Fruit fly (Drosophila melanogaster) whole organism, embryonic: ENCODE data around the gene CG15336.
A peak's percentile ranks its signal among the peaks of the same experiment; 100 is the strongest.

Source experiments
- Adf1 ChIP-seq: fragments of 200-800 bp; sonication (Bioruptor generic); IDR thresholded peaks from 2 replicates; pipeline ENCODE4 v1.3.6; 2022; ENCODE audit warnings: missing biosample characterization, missing genetic modification characterization
- C15 ChIP-seq: fragments of 200-800 bp; sonication (Bioruptor generic); IDR thresholded peaks from 3 replicates; pipeline ENCODE4 v1.3.6; 2022; ENCODE audit warnings: missing biosample characterization, missing genetic modification characterization
- CG10321 ChIP-seq: fragments of 200-800 bp; sonication (Bioruptor generic); IDR thresholded peaks from 2 replicates; pipeline ENCODE4 v1.3.6; 2022; ENCODE audit warnings: missing biosample characterization, missing genetic modification characterization
- CG12155 ChIP-seq: fragments of 200-800 bp; sonication (Bioruptor generic); optimal IDR thresholded peaks from 3 replicates; lab custom pipeline; 2016; ENCODE audit warnings: missing biosample characterization, missing genetic modification characterization
- CG15696 ChIP-seq: fragments of 200-800 bp; sonication (Bioruptor generic); optimal IDR thresholded peaks from 2 replicates; lab custom pipeline; 2019; ENCODE audit warnings: missing biosample characterization, mild to moderate bottlenecking, missing genetic modification characterization, moderate library complexity
- CG16815 ChIP-seq: fragments of 200-800 bp; sonication (Bioruptor generic); optimal IDR thresholded peaks from 3 replicates; lab custom pipeline; 2017; ENCODE audit warnings: missing biosample characterization, mild to moderate bottlenecking, missing genetic modification characterization
- CG18262 ChIP-seq: fragments of 200-800 bp; optimal IDR thresholded peaks from 3 replicates; lab custom pipeline; 2019; ENCODE audit warnings: missing biosample characterization, mild to moderate bottlenecking, missing genetic modification characterization, moderate library complexity
- CG2129 ChIP-seq: fragments of 200-800 bp; sonication (Bioruptor generic); IDR thresholded peaks from 2 replicates; pipeline ENCODE4 v1.3.6; 2022; ENCODE audit warnings: missing biosample characterization, missing genetic modification characterization; ENCODE audit not compliant: partially characterized antibody
- CG2202 ChIP-seq: fragments of 200-800 bp; sonication (Bioruptor generic); optimal IDR thresholded peaks from 2 replicates; lab custom pipeline; 2018; ENCODE audit warnings: missing biosample characterization, mild to moderate bottlenecking, missing genetic modification characterization
- CG3838 ChIP-seq: fragments of 200-800 bp; sonication (Bioruptor generic); optimal IDR thresholded peaks from 3 replicates; lab custom pipeline; 2016; ENCODE audit warnings: missing biosample characterization, missing genetic modification characterization
- CG4328 ChIP-seq: fragments of 200-800 bp; sonication (Bioruptor generic); optimal IDR thresholded peaks from 3 replicates; lab custom pipeline; 2017; ENCODE audit warnings: missing biosample characterization, missing genetic modification reagents, missing genetic modification characterization
- CG43689 ChIP-seq: fragments of 200-800 bp; sonication (Bioruptor generic); IDR thresholded peaks from 2 replicates; pipeline ENCODE4 v1.3.6; 2022; ENCODE audit warnings: missing biosample characterization, missing genetic modification characterization
- CG4730 ChIP-seq: fragments of 200-800 bp; sonication (Bioruptor generic); IDR thresholded peaks from 2 replicates; pipeline ENCODE4 v1.3.6; 2022; ENCODE audit warnings: missing biosample characterization, missing genetic modification characterization
- CG5180 ChIP-seq: fragments of 200-800 bp; sonication (Bioruptor generic); optimal IDR thresholded peaks from 3 replicates; lab custom pipeline; 2017; ENCODE audit warnings: missing biosample characterization, missing genetic modification characterization, mild to moderate bottlenecking, moderate library complexity, missing genetic modification reagents
- CG6854 ChIP-seq: fragments of 200-800 bp; sonication (Bioruptor generic); optimal IDR thresholded peaks from 3 replicates; lab custom pipeline; 2017; ENCODE audit warnings: missing biosample characterization, mild to moderate bottlenecking, missing genetic modification characterization
- CG7372 ChIP-seq: fragments of 200-800 bp; sonication (Bioruptor generic); IDR thresholded peaks from 2 replicates; pipeline ENCODE4 v1.3.6; 2022; ENCODE audit warnings: missing biosample characterization, missing genetic modification characterization
- CG9817 ChIP-seq: fragments of 200-800 bp; sonication (Bioruptor generic); optimal IDR thresholded peaks from 2 replicates; lab custom pipeline; 2018; ENCODE audit warnings: missing biosample characterization, mild to moderate bottlenecking, missing genetic modification characterization, moderate library complexity
- CTCF ChIP-seq: fragments of 200-800 bp; sonication (Bioruptor generic); optimal IDR thresholded peaks from 2 replicates; lab custom pipeline; 2017; ENCODE audit warnings: missing biosample characterization, mild to moderate bottlenecking, missing genetic modification characterization, moderate library complexity
- CrebB ChIP-seq: fragments of 200-800 bp; sonication (Bioruptor generic); optimal IDR thresholded peaks from 3 replicates; lab custom pipeline; 2018; ENCODE audit warnings: missing biosample characterization, mild to moderate bottlenecking, missing genetic modification characterization
- D19A ChIP-seq: fragments of 200-800 bp; optimal IDR thresholded peaks from 3 replicates; lab custom pipeline; 2019; ENCODE audit warnings: missing biosample characterization, mild to moderate bottlenecking, missing genetic modification characterization, moderate library complexity
- Dad ChIP-seq: fragments of 200-800 bp; sonication (Bioruptor generic); optimal IDR thresholded peaks from 3 replicates; lab custom pipeline; 2016; ENCODE audit warnings: missing biosample characterization, missing genetic modification characterization
- Dp ChIP-seq: fragments of 200-800 bp; sonication (Bioruptor generic); optimal IDR thresholded peaks from 2 replicates; lab custom pipeline; 2018; ENCODE audit warnings: missing biosample characterization, mild to moderate bottlenecking, missing genetic modification characterization, moderate library complexity
- Dref ChIP-seq: fragments of 200-800 bp; sonication (Bioruptor generic); IDR thresholded peaks from 2 replicates; pipeline ENCODE4 v1.3.6; 2022; ENCODE audit warnings: missing biosample characterization, missing genetic modification characterization
- Ets65A ChIP-seq: fragments of 200-800 bp; sonication (Bioruptor generic); peaks from one replicate; lab custom pipeline; 2016; ENCODE audit warnings: missing biosample characterization, missing genetic modification characterization
- HLH54F ChIP-seq: fragments of 200-800 bp; sonication (Bioruptor generic); optimal IDR thresholded peaks from 3 replicates; lab custom pipeline; 2016; ENCODE audit warnings: missing biosample characterization, missing genetic modification characterization
- Hmr ChIP-seq: fragments of 200-800 bp; sonication (Bioruptor generic); optimal IDR thresholded peaks from 3 replicates; lab custom pipeline; 2017; ENCODE audit warnings: mild to moderate bottlenecking, missing biosample characterization, missing genetic modification reagents, missing genetic modification characterization
- Lhr ChIP-seq: fragments of 200-800 bp; sonication (Bioruptor generic); optimal IDR thresholded peaks from 3 replicates; lab custom pipeline; 2017; ENCODE audit warnings: mild to moderate bottlenecking, missing biosample characterization, missing genetic modification reagents, missing genetic modification characterization
- Lpt ChIP-seq: fragments of >200 bp; optimal IDR thresholded peaks from 2 replicates; lab custom pipeline; 2018; ENCODE audit warnings: missing biosample characterization, missing genetic modification characterization
- Mrtf ChIP-seq: fragments of 200-800 bp; sonication (Bioruptor generic); IDR thresholded peaks from 3 replicates; pipeline ENCODE4 v1.3.6; 2022; ENCODE audit warnings: missing biosample characterization, missing genetic modification characterization
- NfI ChIP-seq: fragments of 200-800 bp; sonication (Bioruptor generic); optimal IDR thresholded peaks from 3 replicates; lab custom pipeline; 2018; ENCODE audit warnings: missing biosample characterization, mild to moderate bottlenecking, missing genetic modification characterization, moderate library complexity
- Opbp ChIP-seq: fragments of 200-800 bp; sonication (Bioruptor generic); IDR thresholded peaks from 3 replicates; pipeline ENCODE4 v1.3.6; 2022; ENCODE audit warnings: missing biosample characterization, missing genetic modification characterization; ENCODE audit not compliant: partially characterized antibody
- Sin3A ChIP-seq: fragments of >200 bp; optimal IDR thresholded peaks from 2 replicates; lab custom pipeline; 2018
- abd-A ChIP-seq: fragments of 200-800 bp; sonication (Bioruptor generic); optimal IDR thresholded peaks from 3 replicates; lab custom pipeline; 2019; ENCODE audit warnings: missing biosample characterization, mild to moderate bottlenecking, missing genetic modification characterization, moderate library complexity
- ac ChIP-seq: fragments of 200-800 bp; sonication (Bioruptor generic); optimal IDR thresholded peaks from 3 replicates; lab custom pipeline; 2017; ENCODE audit warnings: missing biosample characterization, mild to moderate bottlenecking, missing genetic modification characterization
- az2 ChIP-seq: fragments of 200-800 bp; sonication (Bioruptor generic); optimal IDR thresholded peaks from 3 replicates; lab custom pipeline; 2016; ENCODE audit warnings: missing biosample characterization, missing genetic modification characterization
- bsh ChIP-seq, 2 experiments: fragments of 200-800 bp; sonication (Bioruptor generic); optimal IDR thresholded peaks; 2 replicates each; lab custom pipeline; 2017 to 2018; ENCODE audit warnings: mild to moderate bottlenecking in 2 of 2, missing biosample characterization in 2 of 2, missing genetic modification characterization in 2 of 2, moderate library complexity in 1 of 2
- cg ChIP-seq: fragments of 200-800 bp; sonication (Bioruptor generic); optimal IDR thresholded peaks from 3 replicates; lab custom pipeline; 2019; ENCODE audit warnings: missing biosample characterization, mild to moderate bottlenecking, missing genetic modification characterization, moderate library complexity
- chif ChIP-seq, 2 experiments: fragments of 200-800 bp; sonication (Bioruptor generic); optimal IDR thresholded peaks; 3 replicates each; lab custom pipeline; 2016; ENCODE audit warnings: missing biosample characterization in 2 of 2, missing genetic modification characterization in 2 of 2
- croc ChIP-seq: fragments of 200-800 bp; sonication (Bioruptor generic); conservative IDR thresholded peaks from 3 replicates; pipeline ENCODE4 v1.3.6; 2022; ENCODE audit warnings: missing biosample characterization, missing genetic modification characterization
- dmrt99B ChIP-seq: fragments of 200-800 bp; sonication (Bioruptor generic); optimal IDR thresholded peaks from 2 replicates; lab custom pipeline; 2018; ENCODE audit warnings: missing biosample characterization, mild to moderate bottlenecking, missing genetic modification characterization, moderate library complexity
- gce ChIP-seq: fragments of 200-800 bp; sonication (Bioruptor generic); IDR thresholded peaks from 3 replicates; pipeline ENCODE4 v1.3.6; 2022; ENCODE audit warnings: missing biosample characterization, missing genetic modification characterization
- grn ChIP-seq: fragments of 200-800 bp; sonication (Bioruptor generic); optimal IDR thresholded peaks from 3 replicates; lab custom pipeline; 2017; ENCODE audit warnings: missing biosample characterization, missing genetic modification characterization
- gsb ChIP-seq: fragments of 200-800 bp; sonication (Bioruptor generic); IDR thresholded peaks from 2 replicates; pipeline ENCODE4 v1.3.6; 2022; ENCODE audit warnings: missing biosample characterization, missing genetic modification characterization
- gsb-n ChIP-seq: fragments of 200-800 bp; sonication (Bioruptor generic); optimal IDR thresholded peaks from 3 replicates; lab custom pipeline; 2018; ENCODE audit warnings: missing biosample characterization, mild to moderate bottlenecking, missing genetic modification characterization
- knrl ChIP-seq: fragments of 200-800 bp; sonication (Bioruptor generic); IDR thresholded peaks from 3 replicates; pipeline ENCODE4 v1.3.6; 2022; ENCODE audit warnings: missing biosample characterization, missing genetic modification characterization; ENCODE audit not compliant: partially characterized antibody
- maf-S ChIP-seq: fragments of 200-800 bp; sonication (Bioruptor generic); optimal IDR thresholded peaks from 2 replicates; lab custom pipeline; 2016; ENCODE audit warnings: missing biosample characterization, missing genetic modification characterization
- nom ChIP-seq: fragments of 200-800 bp; sonication (Bioruptor generic); optimal IDR thresholded peaks from 2 replicates; lab custom pipeline; 2017; ENCODE audit warnings: missing biosample characterization, missing genetic modification characterization, mild to moderate bottlenecking, moderate library complexity, missing genetic modification reagents
- pum ChIP-seq: fragments of 200-800 bp; sonication (Bioruptor generic); optimal IDR thresholded peaks from 2 replicates; lab custom pipeline; 2016; ENCODE audit warnings: missing biosample characterization, missing genetic modification characterization
- scrt ChIP-seq: fragments of 200-800 bp; sonication (Bioruptor generic); optimal IDR thresholded peaks from 2 replicates; lab custom pipeline; 2018; ENCODE audit warnings: missing biosample characterization, mild to moderate bottlenecking, missing genetic modification characterization, moderate library complexity
- tio ChIP-seq: fragments of 200-800 bp; sonication (Bioruptor generic); optimal IDR thresholded peaks from 2 replicates; lab custom pipeline; 2017; ENCODE audit warnings: missing biosample characterization, missing genetic modification characterization, inconsistent platforms
- zf30C ChIP-seq: fragments of 200-800 bp; sonication (Bioruptor generic); optimal IDR thresholded peaks from 3 replicates; lab custom pipeline; 2018; ENCODE audit warnings: missing biosample characterization, mild to moderate bottlenecking, missing genetic modification characterization

Gene CG15336

DNA sequence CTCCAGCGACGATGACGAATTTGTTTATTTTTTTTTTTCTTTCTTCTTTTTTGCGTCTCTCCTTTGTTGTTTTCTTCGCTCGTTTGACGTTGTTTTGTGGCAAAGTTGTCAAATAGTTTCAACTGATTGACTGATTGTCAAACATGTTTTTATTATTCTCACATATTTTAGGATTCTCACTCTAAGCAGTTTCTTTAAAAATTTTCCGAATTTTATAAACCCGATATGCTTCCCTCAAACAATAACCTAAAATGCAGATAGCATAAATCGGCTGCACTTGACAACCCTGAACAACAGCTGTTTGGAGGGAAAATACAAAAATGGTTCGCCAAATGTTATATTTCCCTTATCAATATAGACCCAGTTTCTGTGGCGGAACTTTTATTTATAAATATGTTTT is 4.2 kb upstream of the CG15336 start, which contains the start of gene CG17982 (continued):
- TF ChIP-seq CG15696 (tag; lab: Kevin White, UChicago) (peak; percentile 77), ac (GFP tag; lab: Kevin White, UChicago) (peak; percentile 5), CG2129 (GFP tag; lab: Robert Waterston, UW) (no peak), CG7372 (peak; percentile 62), abd-A (no peak), Lhr (peak; percentile 29), az2 (GFP tag; lab: Kevin White, UChicago) (peak; percentile 84), scrt (GFP tag; lab: Kevin White, UChicago) (peak; percentile 71), croc (GFP tag; lab: Robert Waterston, UW) (peak; percentile 53), Lpt (GFP tag; lab: Kevin White, UChicago) (no peak), Dp (GFP tag; lab: Kevin White, UChicago) (peak; percentile 72), Dref (GFP tag; lab: Robert Waterston, UW) (no peak; the same call in 1 of the 2 replicates), CG9817 (tag; lab: Kevin White, UChicago) (peak; percentile 89), Ets65A (GFP tag; lab: Kevin White, UChicago) (peak; percentile 97), chif (GFP tag; optimal IDR thresholded peaks at IDR 0.05; lab: Kevin White, UChicago) (peak; percentile 68 to 81), CTCF (GFP tag; lab: Kevin White, UChicago) (peak; percentile 17), knrl (GFP tag; lab: Robert Waterston, UW) (no peak), CG3838 (GFP tag; lab: Kevin White, UChicago) (peak; percentile 61), cg (GFP tag; lab: Kevin White, UChicago) (no peak), CG5180 (GFP tag; lab: Kevin White, UChicago) (peak; percentile 46), CG2202 (peak; percentile 71), bsh (GFP tag; optimal IDR thresholded peaks at IDR 0.05; lab: Kevin White, UChicago) (peak; percentile 71 to 89), CG6854 (GFP tag; lab: Kevin White, UChicago) (peak; percentile 43), maf-S (GFP tag; lab: Kevin White, UChicago) (peak; percentile 80), dmrt99B (tag; lab: Kevin White, UChicago) (peak; percentile 84), tio (GFP tag; lab: Kevin White, UChicago) (no peak), Opbp (GFP tag; lab: Robert Waterston, UW) (no peak), CG4328 (GFP tag; lab: Kevin White, UChicago) (peak; percentile 80), C15 (GFP tag; lab: Robert Waterston, UW) (peak; percentile 51; the same call in 1 of the 3 replicates), CG12155 (GFP tag; lab: Kevin White, UChicago) (peak; percentile 80), CG18262 (tag; lab: Kevin White, UChicago) (peak; percentile 96), grn (GFP tag; lab: Kevin White, UChicago) (no peak), gce (peak; percentile 63; the same call in 1 of the 3 replicates), Mrtf (GFP tag; lab: Robert Waterston, UW) (peak; percentile 78), Hmr (GFP tag; lab: Kevin White, UChicago) (no peak), CrebB (tag; lab: Kevin White, UChicago) (peak; percentile 75), Sin3A (no peak), CG10321 (no peak), gsb (GFP tag; lab: Robert Waterston, UW) (peak; percentile 55), Dad (GFP tag; lab: Kevin White, UChicago) (peak; percentile 81), CG43689 (GFP tag; lab: Robert Waterston, UW) (peak; percentile 18; the same call in 1 of the 2 replicates), pum (GFP tag; lab: Kevin White, UChicago) (peak; percentile 81), zf30C (GFP tag; lab: Kevin White, UChicago) (peak; percentile 7), Adf1 (GFP tag; lab: Robert Waterston, UW) (0 out of 2 replicates have a peak, but pooled peaks have one; percentile 31), gsb-n (tag; lab: Kevin White, UChicago) (peak; percentile 75), NfI (GFP tag; lab: Kevin White, UChicago) (peak; percentile 88), nom (GFP tag; lab: Kevin White, UChicago) (peak; percentile 86), CG4730 (GFP tag; lab: Robert Waterston, UW) (peak; percentile 59), CG16815 (peak; percentile 47), HLH54F (peak; percentile 86), D19A (tag; lab: Kevin White, UChicago) (peak; percentile 77)
